Fruit fly (Drosophila melanogaster): ENCODE measurements around the gene Ir85a.
A peak's percentile ranks its signal among the peaks of the same experiment; 100 is the strongest.

The Ir85a gene

dm6 chr3R:8784788-8785187 lies 9.7 kb upstream of the Ir85a start (continued):
- TF ChIP-seq CG17829 (tag; optimal IDR thresholded peaks at IDR 0.05) (peak; percentile 7), sd (tag; optimal IDR thresholded peaks at IDR 0.05) (no peak), CG17912 (GFP tag; optimal IDR thresholded peaks at IDR 0.05) (no peak), H2.0 (GFP tag; IDR thresholded peaks at IDR 0.05) (peak; percentile 55), Xbp1 (GFP tag; optimal IDR thresholded peaks at IDR 0.05) (peak; percentile 59), CHES-1-like (GFP tag; optimal IDR thresholded peaks at IDR 0.05) (no peak), Tbp (GFP tag; optimal IDR thresholded peaks at IDR 0.05) (no peak), CG15011 (GFP tag; optimal IDR thresholded peaks at IDR 0.05) (no peak), btn (GFP tag; optimal IDR thresholded peaks at IDR 0.05) (peak; percentile 23), dm (GFP tag; optimal IDR thresholded peaks at IDR 0.05) (peak; percentile 33), CG10366 (GFP tag; IDR thresholded peaks at IDR 0.05) (peak; percentile 24; the same call in 1 of the 2 replicates), gce (GFP tag; IDR thresholded peaks at IDR 0.05) (no peak), CG18476 (GFP tag; optimal IDR thresholded peaks at IDR 0.05) (peak; percentile 3), Atf6 (GFP tag; IDR thresholded peaks at IDR 0.05) (peak; percentile 79), zfh2 (GFP tag; optimal IDR thresholded peaks at IDR 0.05) (peak; percentile 50), tio (GFP tag; optimal IDR thresholded peaks at IDR 0.05) (peak; percentile 29), abd-A (tag; optimal IDR thresholded peaks at IDR 0.05) (no peak), vvl (GFP tag; IDR thresholded peaks at IDR 0.05) (peak; percentile 80), Neu2 (GFP tag; optimal IDR thresholded peaks at IDR 0.05; ENCODE audit: borderline replicate concordance) (no peak), Dip3 (GFP tag; optimal IDR thresholded peaks at IDR 0.05) (peak; percentile 43), seq (GFP tag; IDR thresholded peaks at IDR 0.05) (peak; percentile 31; the same call in 1 of the 2 replicates), CG43689 (GFP tag; IDR thresholded peaks at IDR 0.05) (0 out of 2 replicates have a peak, but pooled peaks have one; percentile 36), Hmr (GFP tag; optimal IDR thresholded peaks at IDR 0.05) (peak; percentile 44), CG17802 (tag; optimal IDR thresholded peaks at IDR 0.05) (no peak), Dll (GFP tag; IDR thresholded peaks at IDR 0.05; ENCODE audit: partially characterized antibody) (no peak), CG1024 (GFP tag; IDR thresholded peaks at IDR 0.05) (no peak), Hsf (GFP tag; optimal IDR thresholded peaks at IDR 0.05) (peak; percentile 43), Rfx (GFP tag; IDR thresholded peaks at IDR 0.05) (peak; percentile 84), Rx (GFP tag; IDR thresholded peaks at IDR 0.05) (peak; percentile 37; the same call in 1 of the 2 replicates), CG16815 (GFP tag; optimal IDR thresholded peaks at IDR 0.05) (peak; percentile 38), Ravus (GFP tag; IDR thresholded peaks at IDR 0.05) (0 out of 2 replicates have a peak, but pooled peaks have one; percentile 2), zen (tag; optimal IDR thresholded peaks at IDR 0.05) (no peak), ems (GFP tag; optimal IDR thresholded peaks at IDR 0.05) (peak; percentile 1), HHEX (GFP tag; optimal IDR thresholded peaks at IDR 0.05) (no peak), CG3847 (GFP tag; IDR thresholded peaks at IDR 0.05) (peak; percentile 39; the same call in 1 of the 2 replicates), CG6813 (GFP tag; optimal IDR thresholded peaks at IDR 0.05) (peak; percentile 17), Drgx (GFP tag; IDR thresholded peaks at IDR 0.05) (peak; percentile 76), CG6683 (GFP tag; optimal IDR thresholded peaks at IDR 0.05) (no peak), CG6765 (GFP tag; optimal IDR thresholded peaks at IDR 0.05) (no peak), toy (GFP tag; IDR thresholded peaks at IDR 0.05) (no peak), Ets65A (GFP tag) (peak; percentile 85), prd (optimal IDR thresholded peaks at IDR 0.05) (no peak), prd (GFP tag; IDR thresholded peaks at IDR 0.05) (peak; percentile 63), Opbp (GFP tag; IDR thresholded peaks at IDR 0.05; ENCODE audit: partially characterized antibody) (no peak), CG34422 (GFP tag; IDR thresholded peaks at IDR 0.05) (peak; percentile 62; the same call in 2 of the 3 replicates), NC2β (GFP tag; optimal IDR thresholded peaks at IDR 0.05) (no peak), CG15514 (GFP tag; optimal IDR thresholded peaks at IDR 0.05) (peak; percentile 19), CG8478 (optimal IDR thresholded peaks at IDR 0.05) (no peak), Dbx (GFP tag; IDR thresholded peaks at IDR 0.05) (peak; percentile 51; the same call in 2 of the 3 replicates), Ssrp (tag; optimal IDR thresholded peaks at IDR 0.05) (peak; percentile 30), cwo (GFP tag; optimal IDR thresholded peaks at IDR 0.05) (no peak), jigr1 (GFP tag; IDR thresholded peaks at IDR 0.05) (no peak)

Measured in whole organism, embryonic.